Worm (Caenorhabditis elegans) whole organism, late embryonic: ENCODE data around the gene T19B10.5.

ENCODE experiments used
- T23F11.4 ChIP-seq: fragments of 200-800 bp; sonication (Bioruptor generic); optimal IDR thresholded peaks from 2 replicates; lab custom pipeline; 2018; ENCODE audit warnings: mild to moderate bottlenecking, missing genetic modification characterization, missing compliant biosample characterization
- ama-1 ChIP-seq: fragments of 150-350 bp; optimal IDR thresholded peaks from 2 replicates; lab custom pipeline; 2014
- dve-1 ChIP-seq: sonication (generic microtip); optimal IDR thresholded peaks from 2 replicates; lab custom pipeline; 2017; ENCODE audit warnings: antibody characterized with exemption, mild to moderate bottlenecking, missing genetic modification characterization, missing compliant biosample characterization
- elt-2 ChIP-seq: sonication (generic microtip); optimal IDR thresholded peaks from 2 replicates; lab custom pipeline; 2016; ENCODE audit warnings: missing genetic modification reagents, missing genetic modification characterization, missing compliant biosample characterization
- ets-4 ChIP-seq: sonication (generic microtip); optimal IDR thresholded peaks from 2 replicates; lab custom pipeline; 2016; ENCODE audit warnings: missing genetic modification characterization, missing compliant biosample characterization
- fax-1 ChIP-seq: sonication (generic microtip); optimal IDR thresholded peaks from 2 replicates; lab custom pipeline; 2016; ENCODE audit warnings: missing genotype, missing genetic modification characterization, missing compliant biosample characterization
- gmeb-2 ChIP-seq: sonication (generic microtip); optimal IDR thresholded peaks from 2 replicates; lab custom pipeline; 2016; ENCODE audit warnings: missing genetic modification characterization, inconsistent platforms, missing compliant biosample characterization
- hlh-8 ChIP-seq: sonication (generic microtip); optimal IDR thresholded peaks from 2 replicates; lab custom pipeline; 2016; ENCODE audit warnings: missing genotype, missing genetic modification characterization, missing compliant biosample characterization
- nfya-1 ChIP-seq: sonication (generic microtip); optimal IDR thresholded peaks from 2 replicates; lab custom pipeline; 2017; ENCODE audit warnings: missing genetic modification characterization, mild to moderate bottlenecking, missing compliant biosample characterization, antibody characterized with exemption, moderate library complexity
- nhr-11 ChIP-seq: fragments of 150-350 bp; optimal IDR thresholded peaks from 2 replicates; lab custom pipeline; 2014; ENCODE audit warnings: missing biosample characterization, missing genetic modification characterization
- pqm-1 ChIP-seq: sonication (generic microtip); optimal IDR thresholded peaks from 2 replicates; lab custom pipeline; 2016; ENCODE audit warnings: missing genetic modification characterization, missing compliant biosample characterization
- rnt-1 ChIP-seq: sonication (generic microtip); optimal IDR thresholded peaks from 2 replicates; lab custom pipeline; 2016; ENCODE audit warnings: missing genetic modification characterization, missing compliant biosample characterization
- ttx-3 ChIP-seq: sonication (generic microtip); optimal IDR thresholded peaks from 2 replicates; lab custom pipeline; 2016; ENCODE audit warnings: missing genetic modification reagents, missing genetic modification characterization, missing compliant biosample characterization
- zip-5 ChIP-seq: sonication (generic microtip); optimal IDR thresholded peaks from 2 replicates; lab custom pipeline; 2016; ENCODE audit warnings: missing genetic modification characterization, missing compliant biosample characterization

DNA sequence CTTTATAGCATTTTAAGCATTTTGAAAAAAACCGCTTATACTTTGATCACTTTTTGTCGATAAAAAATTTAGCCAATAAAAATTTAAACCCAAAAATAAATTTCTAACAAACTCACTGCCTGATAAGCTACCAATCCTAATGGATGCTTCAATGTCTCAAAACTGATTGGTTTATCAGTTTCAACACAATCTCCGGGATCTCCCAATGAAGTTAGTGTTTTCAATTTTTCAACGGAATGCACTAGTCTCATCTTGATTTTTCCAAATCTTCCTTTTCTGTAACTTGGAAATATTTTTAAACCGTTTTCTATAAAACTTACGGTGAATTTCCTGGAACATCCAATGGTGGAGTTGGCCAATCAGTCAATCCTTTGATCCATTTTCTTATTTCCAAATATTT is 10.8 kb upstream of the T19B10.5 start:
- TF ChIP-seq gmeb-2 (tag; lab: Kevin White, UChicago) (no peak), nfya-1 (no peak), ama-1 (lab: Kevin White, UChicago) (no peak), ets-4 (tag; lab: Kevin White, UChicago) (no peak), T23F11.4 (GFP tag; lab: Kevin White, UChicago) (no peak), pqm-1 (no peak), fax-1 (tag; lab: Kevin White, UChicago) (no peak), rnt-1 (tag; lab: Kevin White, UChicago) (no peak), hlh-8 (tag; lab: Kevin White, UChicago) (no peak), elt-2 (tag; lab: Kevin White, UChicago) (no peak), ttx-3 (tag; lab: Kevin White, UChicago) (no peak), dve-1 (no peak), nhr-11 (tag; lab: Kevin White, UChicago) (no peak), zip-5 (tag; lab: Kevin White, UChicago) (no peak)
